Fruit fly (Drosophila melanogaster) S2 (cell line): ENCODE data around the gene Myt1.

Source experiments
- CG8478 ChIP-seq: fragments of >200 bp; optimal IDR thresholded peaks from 2 replicates; lab custom pipeline; 2018
- CTCF ChIP-seq, 2 experiments: fragments of >200 bp; optimal IDR thresholded peaks; 2 replicates each; lab custom pipeline; 2018

Gene Myt1

DNA sequence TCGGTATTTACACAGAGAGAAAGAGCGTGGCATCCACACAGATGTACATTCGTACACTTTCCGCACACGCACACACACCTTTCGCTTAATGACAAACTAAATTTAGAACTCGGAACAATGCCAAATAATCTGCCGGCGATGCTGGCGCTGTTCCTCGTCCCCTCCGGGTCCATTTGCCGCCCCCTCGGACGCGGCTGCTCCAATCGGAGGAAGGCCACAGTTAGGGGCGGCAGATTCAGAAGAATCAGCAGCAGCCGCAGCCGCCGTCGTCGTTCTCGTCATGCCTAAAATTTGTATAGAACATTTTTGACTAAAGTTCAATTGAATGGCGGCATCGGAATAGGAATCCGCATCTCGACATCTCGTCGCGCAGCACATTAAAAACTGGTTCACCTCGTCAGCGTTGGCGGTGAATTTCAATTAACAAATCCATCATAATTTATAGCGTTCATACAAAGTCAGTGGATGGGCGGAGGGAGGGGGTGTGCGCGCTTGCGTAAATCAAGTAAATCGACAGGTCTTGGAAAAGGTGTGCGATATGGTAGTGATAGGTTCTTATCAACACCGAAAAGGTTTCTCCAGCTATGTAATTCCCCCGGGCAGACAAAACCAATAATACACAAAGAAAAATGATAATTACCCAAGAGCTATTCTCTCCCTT, 29.3 kb upstream of the Myt1 start:
- TF ChIP-seq CTCF (optimal IDR thresholded peaks at IDR 0.05; lab: Kevin White, UChicago) (no peak), CG8478 (no peak)

DNA sequence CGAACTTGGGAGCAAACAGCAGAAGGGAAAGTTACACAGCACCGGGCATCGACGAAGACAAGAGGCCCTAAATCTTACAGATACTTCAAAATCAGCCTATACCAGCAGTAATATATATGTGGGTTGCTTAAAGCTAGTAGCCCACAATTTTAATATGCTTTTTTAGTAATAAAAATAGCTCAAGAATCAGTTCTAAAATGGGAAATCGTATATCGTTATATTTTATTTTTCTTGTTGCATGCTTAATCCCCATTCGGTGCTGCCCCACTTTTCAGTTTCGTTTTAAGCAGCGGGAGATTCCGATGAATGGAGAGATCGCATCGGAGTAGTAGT, 28.7 kb upstream of the Myt1 start:
- no peak for TF ChIP-seq CG8478
- no peak for TF ChIP-seq CTCF (optimal IDR thresholded peaks at IDR 0.05; lab: Kevin White, UChicago)

dm6 chr3L:5807370-5808100, 28.1 kb upstream of the Myt1 start:
- TF ChIP-seq CTCF (optimal IDR thresholded peaks at IDR 0.05; lab: Kevin White, UChicago) (no peak), CG8478 (no peak)

DNA sequence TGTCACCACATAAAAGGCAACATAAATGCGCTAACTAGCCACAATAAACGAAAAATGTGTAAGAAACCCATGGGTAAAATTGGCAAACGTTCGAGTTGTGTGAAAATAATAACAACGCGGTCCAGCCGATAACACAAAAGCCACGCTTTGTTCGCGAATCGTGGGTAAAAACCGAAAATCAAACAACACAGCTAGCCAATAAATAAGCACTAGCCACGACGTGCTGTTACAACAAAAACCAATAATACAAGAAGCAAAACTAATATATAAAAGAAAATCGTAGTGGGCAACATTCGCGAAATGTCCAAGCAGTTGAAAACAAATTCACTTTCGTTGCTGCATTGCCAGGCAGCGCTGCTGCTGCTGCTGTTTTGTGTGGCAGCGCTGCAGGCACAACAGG, 23.3 kb upstream of the Myt1 start, which contains the start of gene CG42272:
Gene CG42272 (plus strand): TSS at position 301 of the 400 bp plus-strand sequence.
- no peak for TF ChIP-seq CG8478
- no peak for TF ChIP-seq CTCF (optimal IDR thresholded peaks at IDR 0.05; lab: Kevin White, UChicago)

DNA sequence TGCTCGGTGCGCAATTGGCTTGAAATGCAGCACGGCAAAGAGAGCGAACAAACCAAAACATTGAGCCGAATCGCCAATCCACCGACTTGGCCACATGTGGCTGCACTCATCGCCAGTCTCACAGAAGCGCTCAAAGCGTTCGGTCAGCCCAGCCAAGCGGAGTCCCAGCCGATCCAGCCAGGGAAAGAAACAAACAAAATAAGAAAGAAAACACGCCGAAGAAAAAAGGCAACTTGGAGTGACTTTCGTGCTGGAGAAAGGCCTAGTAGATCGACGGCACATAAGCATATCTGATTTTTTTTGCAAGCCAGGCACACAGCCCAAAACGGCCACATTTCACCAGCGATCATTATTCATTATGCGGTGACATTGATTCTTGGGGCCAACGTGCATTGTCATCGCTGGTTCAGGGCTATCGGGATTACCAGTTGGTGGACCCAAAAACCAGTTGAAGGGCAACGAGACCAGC, 22.7 kb upstream of the Myt1 start:
- TF ChIP-seq CG8478 (no peak), CTCF (optimal IDR thresholded peaks at IDR 0.05; lab: Kevin White, UChicago) (no peak)

DNA sequence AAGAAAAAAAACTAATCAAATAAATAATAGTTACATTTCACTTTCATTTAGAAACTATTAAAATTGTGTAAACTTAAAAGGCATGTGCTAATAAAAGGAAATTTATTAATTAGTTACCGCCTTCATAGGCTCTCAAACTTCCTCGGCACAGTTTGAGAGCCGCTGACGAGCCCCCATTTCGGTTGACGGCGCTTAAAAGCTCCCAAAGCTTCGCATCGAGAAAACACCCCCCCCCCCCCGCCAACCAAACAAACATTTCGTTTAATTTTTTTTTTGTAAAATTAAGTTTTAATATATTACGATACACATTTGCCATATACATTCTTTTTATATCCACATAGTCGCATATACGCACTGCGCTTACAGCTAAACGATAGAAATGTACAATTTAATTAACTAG, 17.9 kb upstream of the Myt1 start:
- TF ChIP-seq CG8478: no peak
- TF ChIP-seq CTCF (optimal IDR thresholded peaks at IDR 0.05; lab: Kevin White, UChicago): no peak

DNA sequence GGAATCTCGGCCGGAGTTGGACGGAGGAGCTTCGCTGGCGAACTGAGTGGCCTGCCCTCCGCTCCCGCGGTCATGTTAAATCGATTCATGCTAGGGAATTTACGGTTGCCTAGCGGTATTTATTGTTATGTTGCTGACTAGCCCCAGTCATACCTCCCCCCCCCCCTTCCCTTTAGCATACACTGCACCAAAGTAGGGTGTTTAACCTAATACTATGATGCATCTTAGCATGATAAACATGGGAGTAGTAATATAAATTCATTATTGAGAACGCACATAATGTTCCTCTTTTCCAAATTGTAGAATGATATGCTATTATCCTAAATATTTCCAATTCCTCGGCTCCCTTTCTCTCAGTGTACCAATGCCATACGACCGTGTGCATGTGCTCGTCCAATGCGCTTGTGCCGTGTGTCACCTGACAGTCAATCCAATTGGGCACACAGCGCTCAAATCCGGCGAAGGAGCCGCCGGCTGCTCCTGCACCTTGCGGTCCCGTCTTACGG, 17.2 kb upstream of the Myt1 start, which contains the start of gene Tektin-C:
Gene Tektin-C (minus strand): TSS at position 51 of the 506 bp plus-strand sequence.
- TF ChIP-seq CG8478: no peak
- TF ChIP-seq CTCF (optimal IDR thresholded peaks at IDR 0.05; lab: Kevin White, UChicago): no peak

- TF ChIP-seq CG8478: no peak
- peak in 1 of 2 experiments; percentile 16 for TF ChIP-seq CTCF (optimal IDR thresholded peaks at IDR 0.05; lab: Kevin White, UChicago)
These were observed 14.6 kb upstream of the Myt1 start, which contains the start of gene Bre1 for dm6 chr3L:5793967-5794366. Gene Bre1, minus strand, starts transcription at chr3L:5794192.

dm6 chr3L:5789663-5790062, 10.3 kb upstream of the Myt1 start:
- TF ChIP-seq CG8478 (no peak), CTCF (optimal IDR thresholded peaks at IDR 0.05; lab: Kevin White, UChicago) (no peak)

DNA sequence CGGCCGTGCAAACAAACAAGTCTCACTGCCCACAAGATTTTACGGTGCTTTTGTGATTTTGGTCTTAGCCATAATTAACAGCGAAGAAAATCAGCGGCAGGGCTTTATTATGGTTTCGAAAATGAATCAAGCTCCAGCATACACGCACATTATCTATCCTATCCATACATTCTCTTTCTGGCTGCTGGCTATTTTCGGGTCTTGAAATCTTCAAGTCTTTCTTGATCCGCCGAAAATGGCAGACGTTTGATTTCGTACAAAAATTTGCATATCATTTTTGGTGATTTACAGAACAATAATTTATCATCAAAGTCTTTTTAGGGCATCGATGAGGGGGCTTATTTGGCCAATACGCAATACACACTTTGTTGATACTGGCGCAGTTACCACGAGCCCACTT, 9.4 kb upstream of the Myt1 start:
- no peak for TF ChIP-seq CTCF (optimal IDR thresholded peaks at IDR 0.05; lab: Kevin White, UChicago)

dm6 chr3L:5787476-5787875, 8.1 kb upstream of the Myt1 start:
- TF ChIP-seq CTCF (optimal IDR thresholded peaks at IDR 0.05; lab: Kevin White, UChicago) (no peak), CG8478 (no peak)

- TF ChIP-seq CG8478 (no peak), CTCF (optimal IDR thresholded peaks at IDR 0.05; lab: Kevin White, UChicago) (no peak)
These were observed 7.2 kb upstream of the Myt1 start, which contains the start of gene Cralbp for dm6 chr3L:5786604-5787003. Gene Cralbp, minus strand, starts transcription at chr3L:5786718.

- TF ChIP-seq CG8478 (no peak), CTCF (optimal IDR thresholded peaks at IDR 0.05; lab: Kevin White, UChicago) (no peak)
These were observed 6.1 kb upstream of the Myt1 start for dm6 chr3L:5785237-5786062.

DNA sequence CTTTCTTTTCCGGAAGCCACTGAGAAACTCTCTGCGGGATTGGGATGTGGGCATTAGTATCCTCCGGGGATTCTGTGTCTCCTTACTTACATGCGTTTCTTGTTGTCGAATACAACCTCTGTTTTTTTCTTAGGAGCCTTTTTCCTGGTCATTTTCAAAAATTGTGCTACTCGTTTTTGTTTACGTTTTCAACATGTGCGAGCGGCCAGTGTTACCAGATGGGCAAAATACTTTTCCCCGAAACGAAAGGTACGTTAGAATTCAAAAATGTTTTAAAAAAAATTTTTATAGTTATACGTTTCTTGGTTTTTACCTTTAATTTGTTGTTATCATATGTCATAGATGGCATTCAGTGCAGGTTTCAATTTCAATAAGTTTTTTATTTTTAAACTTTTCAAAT, 2.3 kb downstream of the Myt1 start, which contains the start of gene vito:
Gene vito (minus strand): TSS at position 220 of the 400 bp plus-strand sequence.
- TF ChIP-seq CG8478 (no peak), CTCF (optimal IDR thresholded peaks at IDR 0.05; lab: Kevin White, UChicago) (no peak)

DNA sequence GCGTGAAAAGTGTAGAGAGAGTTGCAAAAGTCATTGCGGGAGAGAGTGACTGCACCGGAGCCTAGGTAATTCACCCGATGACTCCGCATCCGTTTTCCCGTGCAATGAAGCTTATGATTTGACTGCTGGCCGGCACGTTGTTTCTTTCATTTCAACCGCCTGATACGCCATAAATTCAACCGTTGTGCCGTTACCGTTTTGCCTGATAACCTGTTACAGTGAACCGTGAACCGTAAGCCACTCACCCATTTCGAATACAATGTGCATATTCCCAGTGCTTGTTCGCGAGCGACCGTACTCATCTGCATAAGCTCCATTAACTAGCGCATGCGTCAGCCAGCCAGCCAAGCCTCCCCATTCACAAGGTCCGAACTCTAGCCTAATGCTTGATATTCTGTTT, 4.6 kb downstream of the Myt1 start:
- TF ChIP-seq CG8478: no peak
- TF ChIP-seq CTCF (optimal IDR thresholded peaks at IDR 0.05; lab: Kevin White, UChicago): no peak
